Worm (Caenorhabditis elegans) whole organism, L4 larva: ENCODE measurements around the gene tag-52.

Experiments
- nhr-28 ChIP-seq: fragments of 150-350 bp; optimal IDR thresholded peaks from 2 replicates; lab custom pipeline; 2014; ENCODE audit warnings: missing biosample characterization, missing genetic modification characterization
- unc-62 ChIP-seq, 3 experiments: fragments of 150-350 bp in 1 of 3; sonication (generic microtip); optimal IDR thresholded peaks in 2 of 3; peaks in 1 of 3; 1 replicate in 1 of 3; 2 replicates in 2 of 3; lab custom pipeline; 2014 to 2017; ENCODE audit warnings: missing biosample characterization in 3 of 3, missing genetic modification characterization in 3 of 3, missing genetic modification reagents in 3 of 3, missing genotype in 1 of 3

The tag-52 gene

ce11 chrX:3625599-3625998 is 52.8 kb downstream of the tag-52 start:
- peak in 1 of 2 experiments; percentile 54 for TF ChIP-seq unc-62 (GFP tag; optimal IDR thresholded peaks at IDR 0.05 in 1 of 2; lab: Kevin White, UChicago)
- TF ChIP-seq unc-62 (tag; optimal IDR thresholded peaks at IDR 0.05; lab: Kevin White, UChicago) = no peak
- TF ChIP-seq nhr-28 (tag; lab: Kevin White, UChicago) = no peak
